Worm (Caenorhabditis elegans): ENCODE results near the gene T21D12.11.
A peak's percentile ranks its signal among the peaks of the same experiment; 100 is the strongest.

DNA sequence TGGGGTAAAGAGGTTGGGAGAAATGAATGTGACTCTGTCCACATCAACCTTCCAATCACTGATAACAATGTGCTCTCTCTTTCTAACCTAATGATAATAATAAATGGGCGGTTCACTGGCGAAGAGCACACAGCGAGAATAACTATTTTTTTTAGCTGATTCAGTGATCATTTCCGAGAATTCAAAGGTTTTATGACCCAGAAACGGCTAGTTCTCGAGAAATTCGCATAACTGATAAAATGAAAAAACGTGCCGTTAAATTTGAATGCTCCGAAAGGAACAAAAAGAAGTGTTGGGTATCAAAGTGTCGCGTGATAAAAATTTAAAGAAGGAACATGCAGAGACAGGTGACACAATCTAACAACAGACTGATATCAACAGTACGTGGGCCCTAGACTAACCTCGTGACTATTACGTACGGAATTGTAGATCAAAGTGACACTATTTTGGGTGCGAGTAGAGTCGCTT is 26.6 kb downstream of the T21D12.11 start:
- peak; percentile 28 for TF ChIP-seq tbx-2 (tag; optimal IDR thresholded peaks at IDR 0.05)
- TF ChIP-seq nhr-12 (tag; optimal IDR thresholded peaks at IDR 0.05), result no peak
- no peak for TF ChIP-seq alr-1 (tag; optimal IDR thresholded peaks at IDR 0.05; ENCODE audit: borderline replicate concordance)
- no peak for TF ChIP-seq blmp-1 (tag; optimal IDR thresholded peaks at IDR 0.05)
- TF ChIP-seq jun-1 (tag; optimal IDR thresholded peaks at IDR 0.05), result peak; percentile 20
- TF ChIP-seq lir-3 (tag; optimal IDR thresholded peaks at IDR 0.05; ENCODE audit: poor library complexity), result no peak
- TF ChIP-seq lin-39 (tag; optimal IDR thresholded peaks at IDR 0.05), result no peak
- peak; percentile 1 for TF ChIP-seq lin-13 (GFP tag; optimal IDR thresholded peaks at IDR 0.05)
- TF ChIP-seq nhr-20 (tag; optimal IDR thresholded peaks at IDR 0.05), result peak; percentile 70
- TF ChIP-seq lsy-2 (tag; optimal IDR thresholded peaks at IDR 0.05), result no peak
- TF ChIP-seq snpc-4 (tag; optimal IDR thresholded peaks at IDR 0.05), result no peak
